Worm (Caenorhabditis elegans): ENCODE data around the gene smim-14.

The smim-14 gene

DNA sequence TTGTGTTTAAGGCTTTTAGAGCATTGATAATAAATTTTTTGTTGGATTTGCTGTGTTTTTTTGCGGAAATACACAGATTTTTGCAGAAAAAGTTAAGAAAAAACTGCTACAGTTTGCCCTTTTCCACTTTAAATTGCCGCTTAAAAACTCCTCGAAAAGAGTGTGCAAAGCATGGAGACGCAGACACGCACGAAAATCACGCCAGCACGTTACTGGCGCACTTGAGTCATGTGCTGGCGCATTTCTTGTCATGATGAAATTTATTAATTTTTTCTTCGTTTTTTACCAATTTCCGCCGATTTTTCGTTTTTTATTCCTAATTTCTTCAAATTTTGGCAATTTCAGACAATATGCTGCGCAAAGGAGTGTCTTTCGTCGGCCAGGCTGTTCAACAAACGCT is 9.5 kb downstream of the smim-14 start, which contains the start of gene C34C12.8 (continued):
- TF ChIP-seq mdt-29 (GFP tag; IDR thresholded peaks at IDR 0.05) (peak; percentile 92), nhr-111 (GFP tag; optimal IDR thresholded peaks at IDR 0.05) (no peak), tag-97 (GFP tag; IDR thresholded peaks at IDR 0.05) (no peak)

DNA sequence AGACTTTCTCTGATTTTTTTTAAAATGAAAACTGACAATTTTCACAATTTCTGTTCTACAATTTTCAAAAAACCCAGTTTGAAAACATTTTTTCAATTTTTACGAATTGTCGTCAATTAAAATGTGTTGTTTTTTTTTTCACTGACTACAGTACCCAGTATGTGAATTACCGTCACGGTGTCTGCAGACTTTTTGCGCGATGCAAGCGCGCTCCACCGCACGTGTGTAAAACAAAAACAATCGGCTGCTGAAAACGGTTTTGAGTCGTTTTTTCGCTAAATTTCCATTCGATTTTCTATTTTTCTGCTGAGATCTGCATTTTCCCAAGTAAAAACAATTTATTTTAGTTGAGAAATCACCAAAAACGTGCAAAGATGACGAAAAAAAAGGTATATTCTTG is 13.3 kb downstream of the smim-14 start:
- TF ChIP-seq egl-43 (GFP tag; IDR thresholded peaks at IDR 0.05) (peak; percentile 85), dmd-9 (GFP tag; IDR thresholded peaks at IDR 0.05) (peak; percentile 97), lim-7 (GFP tag; IDR thresholded peaks at IDR 0.05) (no peak), saeg-2 (GFP tag; IDR thresholded peaks at IDR 0.05) (peak; percentile 90), tag-97 (GFP tag; IDR thresholded peaks at IDR 0.05) (no peak), nhr-42 (GFP tag; IDR thresholded peaks at IDR 0.05) (peak; percentile 98), Y105C5A.15 (GFP tag; IDR thresholded peaks at IDR 0.05) (no peak), zip-11 (GFP tag; IDR thresholded peaks at IDR 0.05) (no peak), aha-1 (tag) (peak; percentile 98), skn-1 (tag; optimal IDR thresholded peaks at IDR 0.05) (no peak), cey-2 (tag; optimal IDR thresholded peaks at IDR 0.05; ENCODE audit: borderline replicate concordance, insufficient read depth) (no peak), mxl-3 (GFP tag; optimal IDR thresholded peaks at IDR 0.05) (peak; percentile 87), unc-62 (GFP tag; optimal IDR thresholded peaks at IDR 0.05 in 1 of 2) (peak in 1 of 2 experiments; percentile 99), unc-62 (tag; optimal IDR thresholded peaks at IDR 0.05) (no peak), ceh-32 (tag; optimal IDR thresholded peaks at IDR 0.05; ENCODE audit: poor library complexity) (no peak), nhr-48 (tag; optimal IDR thresholded peaks at IDR 0.05) (peak; percentile 89), ceh-28 (tag; optimal IDR thresholded peaks at IDR 0.05) (no peak), ceh-44 (GFP tag; IDR thresholded peaks at IDR 0.05) (peak; percentile 53; the same call in 1 of the 2 replicates), mxl-2 (GFP tag; conservative IDR thresholded peaks at IDR 0.05) (peak; percentile 56; the same call in 1 of the 2 replicates), rbr-2 (tag; optimal IDR thresholded peaks at IDR 0.05) (peak; percentile 99), spr-1 (tag; optimal IDR thresholded peaks at IDR 0.05) (peak; percentile 94), zag-1 (tag; optimal IDR thresholded peaks at IDR 0.05) (peak; percentile 26), sdz-12 (GFP tag; optimal IDR thresholded peaks at IDR 0.05) (no peak), fos-1 (tag; optimal IDR thresholded peaks at IDR 0.05) (peak; percentile 52), R02D3.7 (tag; optimal IDR thresholded peaks at IDR 0.05) (peak; percentile 7), gei-8 (GFP tag; optimal IDR thresholded peaks at IDR 0.05) (peak; percentile 15), F10B5.3 (tag; optimal IDR thresholded peaks at IDR 0.05) (peak; percentile 18), set-16 (GFP tag; IDR thresholded peaks at IDR 0.05) (0 out of 2 replicates have a peak, but pooled peaks have one; percentile 7), php-3 (GFP tag; IDR thresholded peaks at IDR 0.05) (peak; percentile 86), F37D6.2 (tag; optimal IDR thresholded peaks at IDR 0.05) (peak; percentile 95), ceh-82 (tag; optimal IDR thresholded peaks at IDR 0.05) (no peak), ceh-62 (tag; optimal IDR thresholded peaks at IDR 0.05) (no peak), daf-16 (GFP tag; optimal IDR thresholded peaks at IDR 0.05) (peak; percentile 52 to 90), daf-16 (tag; optimal IDR thresholded peaks at IDR 0.05) (peak; percentile 94), lir-3 (tag; optimal IDR thresholded peaks at IDR 0.05) (peak; percentile 71), lin-13 (GFP tag; optimal IDR thresholded peaks at IDR 0.05) (peak; percentile 98), pha-4 (GFP tag; IDR thresholded peaks at IDR 0.05) (peak; percentile 96), pha-4 (tag; optimal IDR thresholded peaks at IDR 0.05) (peak; percentile 15), hlh-30 (tag; optimal IDR thresholded peaks at IDR 0.05; ENCODE audit: insufficient read depth) (peak; percentile 95), madf-9 (GFP tag; conservative IDR thresholded peaks at IDR 0.05) (peak; percentile 98), egl-27 (tag; optimal IDR thresholded peaks at IDR 0.05) (no peak), daf-19 (GFP tag; conservative IDR thresholded peaks at IDR 0.05) (no peak), nhr-76 (tag; optimal IDR thresholded peaks at IDR 0.05) (peak; percentile 68), ztf-11 (tag; optimal IDR thresholded peaks at IDR 0.05) (no peak), hmg-1.1 (GFP tag; IDR thresholded peaks at IDR 0.05) (peak; percentile 99), nhr-77 (tag; optimal IDR thresholded peaks at IDR 0.05) (peak; percentile 99), nhr-25 (tag; optimal IDR thresholded peaks at IDR 0.05; ENCODE audit: borderline replicate concordance, insufficient read depth) (peak; percentile 91), Y5F2A.4 (GFP tag; optimal IDR thresholded peaks at IDR 0.05) (peak; percentile 61)

All from whole organism, L4 larva.